Worm (Caenorhabditis elegans) whole organism, early embryonic: Measurements from ENCODE around the gene acox-1.6.

Source experiments
- ama-1 ChIP-seq: fragments of 150-350 bp; optimal IDR thresholded peaks from 2 replicates; lab custom pipeline; 2014
- ceh-13 ChIP-seq: fragments of 200-800 bp; sonication (Bioruptor generic); optimal IDR thresholded peaks from 2 replicates; lab custom pipeline; 2018; ENCODE audit warnings: mild to moderate bottlenecking, missing genetic modification characterization, missing compliant biosample characterization
- ceh-36 ChIP-seq: sonication (generic microtip); optimal IDR thresholded peaks from 2 replicates; lab custom pipeline; 2016; ENCODE audit warnings: missing genetic modification characterization, inconsistent platforms, missing compliant biosample characterization
- flt-1 ChIP-seq: fragments of 200-800 bp; sonication (Bioruptor generic); IDR thresholded peaks from 2 replicates; pipeline ENCODE4 v1.3.6; 2022; ENCODE audit warnings: missing genetic modification characterization, missing compliant biosample characterization
- pes-1 ChIP-seq: fragments of 200-800 bp; sonication (Bioruptor generic); IDR thresholded peaks from 2 replicates; pipeline ENCODE4 v1.3.6; 2022; ENCODE audit warnings: missing genetic modification reagents, missing genetic modification characterization, missing compliant biosample characterization
- scrt-1 ChIP-seq: fragments of 200-800 bp; sonication (Bioruptor generic); IDR thresholded peaks from 2 replicates; pipeline ENCODE4 v1.3.6; 2022; ENCODE audit warnings: missing genetic modification characterization, missing compliant biosample characterization
- sea-1 ChIP-seq: fragments of 200-800 bp; sonication (Bioruptor generic); conservative IDR thresholded peaks from 2 replicates; pipeline ENCODE4 v1.3.6; 2022; ENCODE audit warnings: missing genetic modification characterization, missing compliant biosample characterization
- tbx-37 ChIP-seq: fragments of 200-800 bp; sonication (Bioruptor generic); conservative IDR thresholded peaks from 2 replicates; pipeline ENCODE4 v1.3.6; 2022; ENCODE audit warnings: missing genetic modification reagents, missing genetic modification characterization, missing compliant biosample characterization
- tra-4 ChIP-seq: sonication (generic microtip); optimal IDR thresholded peaks from 2 replicates; lab custom pipeline; 2017; ENCODE audit warnings: missing genetic modification characterization, missing compliant biosample characterization

- TF ChIP-seq ama-1 (lab: Kevin White, UChicago) = no peak
- no peak for TF ChIP-seq flt-1 (GFP tag; lab: Robert Waterston, UW)
- TF ChIP-seq tra-4 (tag; lab: Kevin White, UChicago) = no peak
- no peak for TF ChIP-seq pes-1 (GFP tag; lab: Robert Waterston, UW)
- TF ChIP-seq tbx-37 (GFP tag; lab: Robert Waterston, UW) = no peak
- no peak for TF ChIP-seq ceh-13 (GFP tag; lab: Kevin White, UChicago)
- TF ChIP-seq scrt-1 = no peak
- TF ChIP-seq sea-1 (GFP tag; lab: Robert Waterston, UW) = no peak
- no peak for TF ChIP-seq ceh-36 (tag; lab: Kevin White, UChicago)
Measured at ce11 chrX:15856853-15857252, 18.5 kb upstream of the acox-1.6 start, which contains the start of gene F53H4.2.
